Worm (Caenorhabditis elegans): Measurements from ENCODE around the gene bca-2.

DNA sequence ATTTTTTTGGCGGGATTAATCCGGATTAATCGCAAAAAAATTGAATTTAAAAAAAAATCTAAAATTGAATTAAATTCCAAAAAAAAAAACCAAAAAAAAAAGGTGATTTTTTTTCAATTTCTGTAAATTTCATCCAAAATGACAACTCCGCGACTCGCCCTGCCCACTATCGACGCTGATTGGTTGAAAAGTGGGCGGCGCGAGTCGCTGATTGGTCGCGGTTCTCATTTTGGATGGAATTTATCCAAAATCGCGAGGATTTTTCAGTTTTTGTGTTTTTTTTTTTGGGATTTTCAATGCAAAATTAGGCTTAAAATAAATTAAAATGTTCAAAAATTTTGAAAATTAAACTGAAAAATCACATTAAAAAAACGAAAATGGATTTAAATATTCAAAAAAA, 9.4 kb upstream of the bca-2 start:
- no peak for TF ChIP-seq nhr-76 (tag; optimal IDR thresholded peaks at IDR 0.05)
- no peak for TF ChIP-seq snpc-4 (tag; optimal IDR thresholded peaks at IDR 0.05)
- no peak for TF ChIP-seq tbx-2 (tag; optimal IDR thresholded peaks at IDR 0.05)
- no peak for TF ChIP-seq fos-1 (tag; optimal IDR thresholded peaks at IDR 0.05)
- no peak for TF ChIP-seq sea-2 (GFP tag; optimal IDR thresholded peaks at IDR 0.05)
- TF ChIP-seq egl-27 (tag; optimal IDR thresholded peaks at IDR 0.05): no peak
- TF ChIP-seq nhr-11 (tag; optimal IDR thresholded peaks at IDR 0.05): no peak
- TF ChIP-seq ztf-11 (tag; optimal IDR thresholded peaks at IDR 0.05): no peak

Data from whole organism, L3 larva.